Fruit fly (Drosophila melanogaster) whole organism, prepupa: Measurements from ENCODE around the gene Gr9a.

Experiments used
- Blimp-1 ChIP-seq: fragments of 200-800 bp; sonication (Bioruptor generic); optimal IDR thresholded peaks from 3 replicates; lab custom pipeline; 2017; ENCODE audit warnings: missing biosample characterization, missing genetic modification characterization, mild to moderate bottlenecking, moderate library complexity, missing genetic modification reagents
- CG10631 ChIP-seq: fragments of 200-800 bp; sonication (Bioruptor generic); optimal IDR thresholded peaks from 2 replicates; lab custom pipeline; 2016; ENCODE audit warnings: missing biosample characterization, missing genetic modification characterization
- CG11762 ChIP-seq: fragments of 200-800 bp; sonication (Bioruptor generic); optimal IDR thresholded peaks from 3 replicates; lab custom pipeline; 2016; ENCODE audit warnings: missing biosample characterization, missing genetic modification characterization; ENCODE audit not compliant: insufficient read depth
- CG11902 ChIP-seq: fragments of 200-800 bp; sonication (Bioruptor generic); optimal IDR thresholded peaks from 3 replicates; lab custom pipeline; 2016; ENCODE audit warnings: missing biosample characterization, missing genetic modification characterization
- CG16779 ChIP-seq: fragments of 200-800 bp; sonication (Bioruptor generic); optimal IDR thresholded peaks from 3 replicates; lab custom pipeline; 2017; ENCODE audit warnings: missing biosample characterization, mild to moderate bottlenecking, missing genetic modification characterization
- CG32006 ChIP-seq: fragments of 200-800 bp; sonication (Bioruptor generic); optimal IDR thresholded peaks from 3 replicates; lab custom pipeline; 2017; ENCODE audit warnings: missing biosample characterization, mild to moderate bottlenecking, missing genetic modification characterization
- CG34406 ChIP-seq: fragments of 200-800 bp; sonication (Bioruptor generic); optimal IDR thresholded peaks from 3 replicates; lab custom pipeline; 2016; ENCODE audit warnings: missing biosample characterization, missing genetic modification characterization
- CG3919 ChIP-seq: fragments of 200-800 bp; sonication (Bioruptor generic); optimal IDR thresholded peaks from 3 replicates; lab custom pipeline; 2016; ENCODE audit warnings: missing biosample characterization, missing genetic modification characterization
- CG6163 ChIP-seq: fragments of 200-800 bp; sonication (Bioruptor generic); IDR thresholded peaks from 3 replicates; pipeline ENCODE4 v1.3.6; 2022; ENCODE audit warnings: missing biosample characterization, missing genetic modification characterization
- CG6276 ChIP-seq: fragments of 200-800 bp; sonication (Bioruptor generic); optimal IDR thresholded peaks from 2 replicates; lab custom pipeline; 2017; ENCODE audit warnings: missing biosample characterization, mild to moderate bottlenecking, missing genetic modification characterization
- CG6792 ChIP-seq: fragments of 200-800 bp; sonication (Bioruptor generic); optimal IDR thresholded peaks from 3 replicates; lab custom pipeline; 2016; ENCODE audit warnings: missing biosample characterization, missing genetic modification characterization
- CG6808 ChIP-seq: fragments of 200-800 bp; sonication (Bioruptor generic); optimal IDR thresholded peaks from 3 replicates; lab custom pipeline; 2017; ENCODE audit warnings: missing biosample characterization, missing genetic modification characterization, mild to moderate bottlenecking, moderate library complexity, missing genetic modification reagents
- CG6854 ChIP-seq: fragments of 200-800 bp; sonication (Bioruptor generic); optimal IDR thresholded peaks from 2 replicates; lab custom pipeline; 2017; ENCODE audit warnings: missing biosample characterization, mild to moderate bottlenecking, missing genetic modification characterization
- CG7368 ChIP-seq: fragments of 200-800 bp; sonication (Bioruptor generic); optimal IDR thresholded peaks from 3 replicates; lab custom pipeline; 2016; ENCODE audit warnings: missing biosample characterization, missing genetic modification characterization
- CG8119 ChIP-seq: fragments of 200-800 bp; sonication (Bioruptor generic); IDR thresholded peaks from 3 replicates; pipeline ENCODE4 v1.3.6; 2022; ENCODE audit warnings: missing biosample characterization, missing genetic modification characterization
- CG8319 ChIP-seq: fragments of 200-800 bp; sonication (Bioruptor generic); optimal IDR thresholded peaks from 3 replicates; lab custom pipeline; 2016; ENCODE audit warnings: missing biosample characterization, missing genetic modification characterization
- CG8632 ChIP-seq: fragments of 200-800 bp; sonication (Bioruptor generic); optimal IDR thresholded peaks from 3 replicates; lab custom pipeline; 2016; ENCODE audit warnings: missing biosample characterization, missing genetic modification characterization
- CG9139 ChIP-seq: fragments of 200-800 bp; sonication (Bioruptor generic); optimal IDR thresholded peaks from 3 replicates; lab custom pipeline; 2017; ENCODE audit warnings: missing biosample characterization, mild to moderate bottlenecking, missing genetic modification characterization
- Eip75B ChIP-seq: fragments of 200-800 bp; sonication (Bioruptor generic); optimal IDR thresholded peaks from 3 replicates; lab custom pipeline; 2016; ENCODE audit warnings: missing biosample characterization, missing genetic modification characterization
- Eip78C ChIP-seq: fragments of 200-800 bp; sonication (Bioruptor generic); peaks from one replicate; lab custom pipeline; 2016; ENCODE audit warnings: missing biosample characterization, missing genetic modification characterization
- Eip93F ChIP-seq: fragments of 200-800 bp; sonication (Bioruptor generic); optimal IDR thresholded peaks from 2 replicates; lab custom pipeline; 2016; ENCODE audit warnings: missing biosample characterization, mild to moderate bottlenecking, missing genetic modification characterization
- Ets21C ChIP-seq: fragments of 200-800 bp; sonication (Bioruptor generic); optimal IDR thresholded peaks from 3 replicates; lab custom pipeline; 2016; ENCODE audit warnings: missing biosample characterization, missing genetic modification characterization
- Ets96B ChIP-seq: fragments of 200-800 bp; optimal IDR thresholded peaks from 2 replicates; lab custom pipeline; 2019; ENCODE audit warnings: missing biosample characterization, mild to moderate bottlenecking, missing genetic modification characterization, moderate library complexity
- Gug ChIP-seq: fragments of 200-800 bp; sonication (Bioruptor generic); IDR thresholded peaks from 2 replicates; pipeline ENCODE4 v1.3.6; 2022; ENCODE audit warnings: missing biosample characterization, missing genetic modification characterization
- Hr38 ChIP-seq: sonication (Bioruptor generic); optimal IDR thresholded peaks from 2 replicates; lab custom pipeline; 2016; ENCODE audit warnings: missing biosample characterization, missing genetic modification characterization
- Hr39 ChIP-seq: fragments of 200-800 bp; sonication (Bioruptor generic); optimal IDR thresholded peaks from 2 replicates; lab custom pipeline; 2016; ENCODE audit warnings: missing biosample characterization, missing genetic modification characterization
- Hr4 ChIP-seq: fragments of 200-800 bp; sonication (Bioruptor generic); optimal IDR thresholded peaks from 3 replicates; lab custom pipeline; 2016; ENCODE audit warnings: missing biosample characterization, missing genetic modification characterization
- Lpt ChIP-seq: fragments of 200-800 bp; sonication (Bioruptor generic); optimal IDR thresholded peaks from 3 replicates; lab custom pipeline; 2016; ENCODE audit warnings: missing biosample characterization, missing genetic modification characterization
- Met ChIP-seq: fragments of 200-800 bp; sonication (Bioruptor generic); optimal IDR thresholded peaks from 3 replicates; lab custom pipeline; 2016; ENCODE audit warnings: missing biosample characterization, missing genetic modification characterization
- Sox14 ChIP-seq: fragments of 200-800 bp; sonication (Bioruptor generic); optimal IDR thresholded peaks from 3 replicates; lab custom pipeline; 2016; ENCODE audit warnings: missing biosample characterization, missing genetic modification characterization
- achi ChIP-seq: fragments of 200-800 bp; sonication (Bioruptor generic); optimal IDR thresholded peaks from 3 replicates; lab custom pipeline; 2016; ENCODE audit warnings: missing biosample characterization, missing genetic modification characterization
- cyc ChIP-seq: fragments of 200-800 bp; sonication (Bioruptor generic); optimal IDR thresholded peaks from 3 replicates; lab custom pipeline; 2016; ENCODE audit warnings: missing biosample characterization, missing genetic modification characterization
- dac ChIP-seq: fragments of 200-800 bp; sonication (Bioruptor generic); optimal IDR thresholded peaks from 2 replicates; lab custom pipeline; 2017; ENCODE audit warnings: missing biosample characterization, mild to moderate bottlenecking, missing genetic modification characterization
- dsx ChIP-seq: fragments of 200-800 bp; optimal IDR thresholded peaks from 3 replicates; lab custom pipeline; 2019; ENCODE audit warnings: missing biosample characterization, mild to moderate bottlenecking, missing genetic modification characterization, moderate library complexity; ENCODE audit not compliant: poor library complexity, severe bottlenecking
- eg ChIP-seq: fragments of 200-800 bp; sonication (Bioruptor generic); IDR thresholded peaks from 3 replicates; pipeline ENCODE4 v1.3.6; 2022; ENCODE audit warnings: missing biosample characterization, missing genetic modification characterization
- esn ChIP-seq: fragments of 200-800 bp; sonication (Bioruptor generic); optimal IDR thresholded peaks from 2 replicates; lab custom pipeline; 2016; ENCODE audit warnings: missing biosample characterization, mild to moderate bottlenecking, missing genetic modification characterization, moderate library complexity
- fd59A ChIP-seq: fragments of 200-800 bp; sonication (Bioruptor generic); optimal IDR thresholded peaks from 2 replicates; lab custom pipeline; 2017; ENCODE audit warnings: missing biosample characterization, mild to moderate bottlenecking, missing genetic modification characterization, missing genetic modification reagents
- fkh ChIP-seq: fragments of 200-800 bp; sonication (Bioruptor generic); optimal IDR thresholded peaks from 3 replicates; lab custom pipeline; 2017; ENCODE audit warnings: missing biosample characterization, mild to moderate bottlenecking, missing genetic modification characterization, moderate library complexity
- net ChIP-seq: fragments of 200-800 bp; sonication (Bioruptor generic); optimal IDR thresholded peaks from 3 replicates; lab custom pipeline; 2016; ENCODE audit warnings: missing biosample characterization, missing genetic modification characterization
- pdm3 ChIP-seq: fragments of 200-800 bp; sonication (Bioruptor generic); optimal IDR thresholded peaks from 3 replicates; lab custom pipeline; 2016; ENCODE audit warnings: missing biosample characterization, missing genetic modification characterization
- salr ChIP-seq, 2 experiments: fragments of 200-800 bp; sonication (Bioruptor generic); optimal IDR thresholded peaks; 3 replicates each; lab custom pipeline; 2016 to 2018; ENCODE audit warnings: missing biosample characterization in 2 of 2, missing genetic modification characterization in 2 of 2, mild to moderate bottlenecking in 1 of 2
- spab ChIP-seq: fragments of 200-800 bp; sonication (Bioruptor generic); optimal IDR thresholded peaks from 2 replicates; lab custom pipeline; 2017; ENCODE audit warnings: missing biosample characterization, mild to moderate bottlenecking, missing genetic modification characterization, missing genetic modification reagents
- ss ChIP-seq, 2 experiments: fragments of 200-800 bp; sonication (Bioruptor generic); optimal IDR thresholded peaks; 2 replicates in 1 of 2; 3 replicates in 1 of 2; lab custom pipeline; 2017 to 2018; ENCODE audit warnings: mild to moderate bottlenecking in 2 of 2, missing biosample characterization in 2 of 2, missing genetic modification characterization in 2 of 2, moderate library complexity in 1 of 2
- vri ChIP-seq: fragments of 200-800 bp; sonication (Bioruptor generic); optimal IDR thresholded peaks from 3 replicates; lab custom pipeline; 2016; ENCODE audit warnings: missing biosample characterization, mild to moderate bottlenecking, missing genetic modification characterization

Gene Gr9a

dm6 chrX:10067528-10067927, 6.1 kb downstream of the Gr9a start (continued):
- TF ChIP-seq vri (GFP tag; lab: Kevin White, UChicago) (peak; percentile 41), dsx (GFP tag; lab: Kevin White, UChicago) (peak; percentile 17), Eip75B (GFP tag; lab: Kevin White, UChicago) (peak; percentile 56), CG8632 (GFP tag; lab: Kevin White, UChicago) (peak; percentile 55), CG6163 (GFP tag; lab: Robert Waterston, UW) (peak; percentile 68; the same call in 2 of the 3 replicates), CG9139 (GFP tag; lab: Kevin White, UChicago) (peak; percentile 33), salr (GFP tag; optimal IDR thresholded peaks at IDR 0.05; lab: Kevin White, UChicago) (peak; percentile 30 to 35), CG10631 (GFP tag; lab: Kevin White, UChicago) (peak; percentile 53), Eip78C (GFP tag; lab: Kevin White, UChicago) (peak; percentile 80), Hr4 (GFP tag; lab: Kevin White, UChicago) (peak; percentile 42), ss (GFP tag; optimal IDR thresholded peaks at IDR 0.05; lab: Kevin White, UChicago) (peak; percentile 7 to 37), Sox14 (GFP tag; lab: Kevin White, UChicago) (peak; percentile 64), fd59A (peak; percentile 37), pdm3 (GFP tag; lab: Kevin White, UChicago) (peak; percentile 67), CG8119 (peak; percentile 46; the same call in 2 of the 3 replicates), Gug (GFP tag; lab: Robert Waterston, UW) (peak; percentile 42), achi (GFP tag; lab: Kevin White, UChicago) (peak; percentile 60), CG6276 (GFP tag; lab: Kevin White, UChicago) (peak; percentile 36), Lpt (peak; percentile 8), fkh (no peak)

- TF ChIP-seq Ets96B (tag; lab: Kevin White, UChicago) (no peak), CG6854 (GFP tag; lab: Kevin White, UChicago) (no peak), Sox14 (GFP tag; lab: Kevin White, UChicago) (no peak), CG16779 (no peak), dsx (GFP tag; lab: Kevin White, UChicago) (no peak), CG11762 (GFP tag; lab: Kevin White, UChicago) (no peak), vri (GFP tag; lab: Kevin White, UChicago) (no peak), Eip93F (GFP tag; lab: Kevin White, UChicago) (no peak), Hr38 (no peak), Ets21C (GFP tag; lab: Kevin White, UChicago) (no peak), spab (GFP tag; lab: Kevin White, UChicago) (no peak), Hr39 (GFP tag; lab: Kevin White, UChicago) (no peak), CG3919 (GFP tag; lab: Kevin White, UChicago) (no peak), eg (GFP tag; lab: Robert Waterston, UW) (no peak), pdm3 (GFP tag; lab: Kevin White, UChicago) (no peak), CG34406 (GFP tag; lab: Kevin White, UChicago) (no peak), CG6163 (GFP tag; lab: Robert Waterston, UW) (no peak), CG7368 (no peak), Gug (GFP tag; lab: Robert Waterston, UW) (no peak), CG6792 (GFP tag; lab: Kevin White, UChicago) (no peak)
Measured at dm6 chrX:10070325-10070931, 9.0 kb downstream of the Gr9a start, which contains the start of gene CG15312. TSS of gene CG15312 (minus strand) at chrX:10070868.

dm6 chrX:10071516-10071915, 10.1 kb downstream of the Gr9a start:
- TF ChIP-seq Blimp-1 (no peak), dac (GFP tag; lab: Kevin White, UChicago) (no peak), esn (GFP tag; lab: Kevin White, UChicago) (no peak), CG32006 (GFP tag; lab: Kevin White, UChicago) (no peak), net (GFP tag; lab: Kevin White, UChicago) (no peak), CG6808 (GFP tag; lab: Kevin White, UChicago) (no peak), fkh (no peak), CG9139 (GFP tag; lab: Kevin White, UChicago) (no peak), CG8119 (no peak), cyc (no peak), Met (no peak), salr (GFP tag; optimal IDR thresholded peaks at IDR 0.05; lab: Kevin White, UChicago) (no peak), CG11902 (GFP tag; lab: Kevin White, UChicago) (no peak), fd59A (no peak), CG3919 (GFP tag; lab: Kevin White, UChicago) (no peak), CG8319 (GFP tag; lab: Kevin White, UChicago) (no peak)
